Worm (Caenorhabditis elegans): ENCODE data around the gene C05C10.2.

DNA sequence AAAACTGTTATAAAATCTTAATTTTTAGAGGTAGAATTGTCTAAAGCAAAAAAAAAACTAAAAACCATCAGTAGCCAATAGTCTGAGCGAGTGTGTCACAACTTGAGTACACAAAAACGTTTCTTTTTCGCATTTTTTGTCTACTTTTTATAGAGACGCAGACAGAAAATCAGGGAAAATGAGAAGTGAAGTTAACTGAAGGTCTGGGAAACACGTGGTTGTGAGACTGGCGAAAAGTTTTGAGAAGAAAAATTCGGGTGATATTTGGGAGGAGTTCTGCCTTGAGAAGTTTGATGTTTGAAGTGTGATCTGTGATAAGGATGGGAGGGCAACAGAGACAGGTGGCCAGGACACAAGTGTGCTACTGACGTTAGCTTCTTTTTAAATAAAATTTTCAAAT lies 15.6 kb downstream of the C05C10.2 start:
- no peak for TF ChIP-seq skn-1 (tag; optimal IDR thresholded peaks at IDR 0.05)
- peak in 1 of 2 experiments; percentile 90 for TF ChIP-seq mdl-1 (tag; optimal IDR thresholded peaks at IDR 0.05)
- TF ChIP-seq elt-1 (tag; optimal IDR thresholded peaks at IDR 0.05) = no peak
- no peak for TF ChIP-seq aly-2 (tag; optimal IDR thresholded peaks at IDR 0.05)
- no peak for TF ChIP-seq unc-62 (GFP tag; optimal IDR thresholded peaks at IDR 0.05)
- peak; percentile 91 for TF ChIP-seq sma-9 (GFP tag; optimal IDR thresholded peaks at IDR 0.05)
- no peak for TF ChIP-seq sma-9 (tag; optimal IDR thresholded peaks at IDR 0.05)
